Fruit fly (Drosophila melanogaster) whole organism, embryonic: ENCODE measurements around the gene dre4.
A peak's percentile ranks its signal among the peaks of the same experiment; 100 is the strongest.

Source experiments
- Aef1 ChIP-seq: fragments of 200-800 bp; sonication (Bioruptor generic); IDR thresholded peaks from 3 replicates; pipeline ENCODE4 v1.3.6; 2022; ENCODE audit warnings: missing biosample characterization, missing genetic modification characterization
- CG11093 ChIP-seq: fragments of 200-800 bp; sonication (Bioruptor generic); IDR thresholded peaks from 3 replicates; pipeline ENCODE4 v1.3.6; 2022; ENCODE audit warnings: missing biosample characterization, missing genetic modification characterization
- CG12155 ChIP-seq: fragments of 200-800 bp; sonication (Bioruptor generic); optimal IDR thresholded peaks from 3 replicates; lab custom pipeline; 2016; ENCODE audit warnings: missing biosample characterization, missing genetic modification characterization
- CG12299 ChIP-seq: fragments of 200-800 bp; sonication (Bioruptor generic); optimal IDR thresholded peaks from 2 replicates; lab custom pipeline; 2018; ENCODE audit warnings: missing biosample characterization, mild to moderate bottlenecking, missing genetic modification characterization
- CG1233 ChIP-seq: fragments of 200-800 bp; sonication (Bioruptor generic); optimal IDR thresholded peaks from 4 replicates; lab custom pipeline; 2018; ENCODE audit warnings: missing biosample characterization, mild to moderate bottlenecking, missing genetic modification characterization
- CG12659 ChIP-seq: fragments of 200-800 bp; sonication (Bioruptor generic); optimal IDR thresholded peaks from 3 replicates; lab custom pipeline; 2017; ENCODE audit warnings: mild to moderate bottlenecking, missing biosample characterization, missing genetic modification reagents, missing genetic modification characterization
- CG13296 ChIP-seq: fragments of 200-800 bp; sonication (Bioruptor generic); optimal IDR thresholded peaks from 3 replicates; lab custom pipeline; 2018; ENCODE audit warnings: missing biosample characterization, mild to moderate bottlenecking, missing genetic modification characterization
- CG14860 ChIP-seq: fragments of 200-800 bp; sonication (Bioruptor generic); IDR thresholded peaks from 3 replicates; pipeline ENCODE4 v1.3.6; 2022; ENCODE audit warnings: missing biosample characterization, missing genetic modification characterization; ENCODE audit not compliant: partially characterized antibody
- CG3163 ChIP-seq: fragments of 200-800 bp; sonication (Bioruptor generic); optimal IDR thresholded peaks from 3 replicates; lab custom pipeline; 2016; ENCODE audit warnings: missing biosample characterization, missing genetic modification characterization
- CG33557 ChIP-seq: fragments of 200-800 bp; sonication (Bioruptor generic); optimal IDR thresholded peaks from 2 replicates; lab custom pipeline; 2019; ENCODE audit warnings: missing biosample characterization, mild to moderate bottlenecking, missing genetic modification characterization, moderate library complexity
- CG34224 ChIP-seq: fragments of 200-800 bp; sonication (Bioruptor generic); IDR thresholded peaks from 3 replicates; pipeline ENCODE4 v1.3.6; 2022; ENCODE audit warnings: missing biosample characterization, missing genetic modification characterization; ENCODE audit not compliant: partially characterized antibody
- CG34376 ChIP-seq: fragments of 200-800 bp; sonication (Bioruptor generic); optimal IDR thresholded peaks from 2 replicates; lab custom pipeline; 2018; ENCODE audit warnings: missing biosample characterization, mild to moderate bottlenecking, missing genetic modification characterization
- CG3995 ChIP-seq: fragments of 200-800 bp; sonication (Bioruptor generic); optimal IDR thresholded peaks from 3 replicates; lab custom pipeline; 2016; ENCODE audit warnings: missing biosample characterization, missing genetic modification characterization
- CG4360 ChIP-seq: fragments of 200-800 bp; sonication (Bioruptor generic); IDR thresholded peaks from 2 replicates; pipeline ENCODE4 v1.3.6; 2022; ENCODE audit warnings: missing biosample characterization, missing genetic modification characterization
- CG4404 ChIP-seq: fragments of 200-800 bp; sonication (Bioruptor generic); IDR thresholded peaks from 2 replicates; pipeline ENCODE4 v1.3.6; 2022; ENCODE audit warnings: missing biosample characterization, missing genetic modification characterization
- CrebB ChIP-seq: fragments of 200-800 bp; sonication (Bioruptor generic); optimal IDR thresholded peaks from 3 replicates; lab custom pipeline; 2018; ENCODE audit warnings: missing biosample characterization, mild to moderate bottlenecking, missing genetic modification characterization
- D19B ChIP-seq: fragments of 200-800 bp; sonication (Bioruptor generic); optimal IDR thresholded peaks from 2 replicates; lab custom pipeline; 2017; ENCODE audit warnings: missing biosample characterization, mild to moderate bottlenecking, missing genetic modification characterization
- Dad ChIP-seq: fragments of 200-800 bp; sonication (Bioruptor generic); optimal IDR thresholded peaks from 3 replicates; lab custom pipeline; 2016; ENCODE audit warnings: missing biosample characterization, missing genetic modification characterization
- Dfd ChIP-seq, 2 experiments: fragments of >200 bp; optimal IDR thresholded peaks; 2 replicates each; lab custom pipeline; 2017; ENCODE audit warnings: missing biosample characterization in 2 of 2, missing genetic modification characterization in 2 of 2
- Dref ChIP-seq: fragments of 200-800 bp; sonication (Bioruptor generic); IDR thresholded peaks from 2 replicates; pipeline ENCODE4 v1.3.6; 2022; ENCODE audit warnings: missing biosample characterization, missing genetic modification characterization
- Ets65A ChIP-seq: fragments of 200-800 bp; sonication (Bioruptor generic); peaks from one replicate; lab custom pipeline; 2016; ENCODE audit warnings: missing biosample characterization, missing genetic modification characterization
- Hr3 ChIP-seq: fragments of 200-800 bp; sonication (Bioruptor generic); optimal IDR thresholded peaks from 3 replicates; lab custom pipeline; 2016; ENCODE audit warnings: missing biosample characterization, missing genetic modification characterization
- Hr78 ChIP-seq, 2 experiments: fragments of 200-800 bp in 1 of 2; fragments of >200 bp in 1 of 2; sonication (Bioruptor generic) in 1 of 2; optimal IDR thresholded peaks; 2 replicates each; lab custom pipeline; 2017 to 2019; ENCODE audit warnings: missing biosample characterization in 2 of 2, missing genetic modification characterization in 2 of 2, mild to moderate bottlenecking in 1 of 2, moderate library complexity in 1 of 2
- Mad ChIP-seq: fragments of 200-800 bp; sonication (Bioruptor generic); optimal IDR thresholded peaks from 2 replicates; lab custom pipeline; 2016; ENCODE audit warnings: missing biosample characterization, missing genetic modification characterization
- Oaz ChIP-seq: fragments of 200-800 bp; sonication (Bioruptor generic); IDR thresholded peaks from 2 replicates; pipeline ENCODE4 v1.3.6; 2022; ENCODE audit warnings: missing biosample characterization, missing genetic modification characterization
- Ssrp ChIP-seq: fragments of 200-800 bp; sonication (Bioruptor generic); optimal IDR thresholded peaks from 2 replicates; lab custom pipeline; 2018; ENCODE audit warnings: missing biosample characterization, mild to moderate bottlenecking, missing genetic modification characterization, moderate library complexity
- bab2 ChIP-seq: fragments of 200-800 bp; sonication (Bioruptor generic); optimal IDR thresholded peaks from 2 replicates; lab custom pipeline; 2016; ENCODE audit warnings: missing biosample characterization, missing genetic modification characterization
- bsh ChIP-seq, 2 experiments: fragments of 200-800 bp; sonication (Bioruptor generic); optimal IDR thresholded peaks; 2 replicates each; lab custom pipeline; 2017 to 2018; ENCODE audit warnings: mild to moderate bottlenecking in 2 of 2, missing biosample characterization in 2 of 2, missing genetic modification characterization in 2 of 2, moderate library complexity in 1 of 2
- caup ChIP-seq: fragments of 200-800 bp; sonication (Bioruptor generic); optimal IDR thresholded peaks from 3 replicates; lab custom pipeline; 2017; ENCODE audit warnings: missing biosample characterization, mild to moderate bottlenecking, missing genetic modification characterization, moderate library complexity; ENCODE audit not compliant: severe bottlenecking
- cg ChIP-seq: fragments of 200-800 bp; sonication (Bioruptor generic); optimal IDR thresholded peaks from 3 replicates; lab custom pipeline; 2019; ENCODE audit warnings: missing biosample characterization, mild to moderate bottlenecking, missing genetic modification characterization, moderate library complexity
- chinmo ChIP-seq: fragments of 200-800 bp; sonication (Bioruptor generic); IDR thresholded peaks from 4 replicates; pipeline ENCODE4 v1.3.6; 2022; ENCODE audit warnings: missing biosample characterization, missing genetic modification characterization; ENCODE audit not compliant: partially characterized antibody
- dysf ChIP-seq: fragments of 200-800 bp; sonication (Bioruptor generic); IDR thresholded peaks from 3 replicates; pipeline ENCODE4 v1.3.6; 2022; ENCODE audit warnings: missing biosample characterization, missing genetic modification characterization
- ftz-f1 ChIP-seq: fragments of 200-800 bp; sonication (Bioruptor generic); optimal IDR thresholded peaks from 2 replicates; lab custom pipeline; 2016; ENCODE audit warnings: missing biosample characterization, missing genetic modification characterization
- gcm2 ChIP-seq: fragments of 200-800 bp; sonication (Bioruptor generic); optimal IDR thresholded peaks from 2 replicates; lab custom pipeline; 2016; ENCODE audit warnings: missing biosample characterization, missing genetic modification characterization
- gro ChIP-seq: fragments of 200-800 bp; sonication (Bioruptor generic); optimal IDR thresholded peaks from 2 replicates; lab custom pipeline; 2016; ENCODE audit warnings: missing biosample characterization, missing genetic modification characterization
- kni ChIP-seq: fragments of 200-800 bp; sonication (Bioruptor generic); optimal IDR thresholded peaks from 3 replicates; lab custom pipeline; 2017; ENCODE audit warnings: mild to moderate bottlenecking, missing biosample characterization, missing genetic modification reagents, missing genetic modification characterization
- nom ChIP-seq: fragments of 200-800 bp; sonication (Bioruptor generic); optimal IDR thresholded peaks from 2 replicates; lab custom pipeline; 2017; ENCODE audit warnings: missing biosample characterization, missing genetic modification characterization, mild to moderate bottlenecking, moderate library complexity, missing genetic modification reagents
- odd ChIP-seq: fragments of 200-800 bp; sonication (Bioruptor generic); optimal IDR thresholded peaks from 2 replicates; lab custom pipeline; 2017; ENCODE audit warnings: missing biosample characterization, mild to moderate bottlenecking, missing genetic modification characterization
- scrt ChIP-seq: fragments of 200-800 bp; sonication (Bioruptor generic); optimal IDR thresholded peaks from 2 replicates; lab custom pipeline; 2018; ENCODE audit warnings: missing biosample characterization, mild to moderate bottlenecking, missing genetic modification characterization, moderate library complexity
- sd ChIP-seq: fragments of 200-800 bp; sonication (Bioruptor generic); optimal IDR thresholded peaks from 3 replicates; lab custom pipeline; 2018; ENCODE audit warnings: missing biosample characterization, mild to moderate bottlenecking, missing genetic modification characterization, moderate library complexity
- slbo ChIP-seq: fragments of 200-800 bp; sonication (Bioruptor generic); IDR thresholded peaks from 2 replicates; pipeline ENCODE4 v1.3.6; 2022; ENCODE audit warnings: missing biosample characterization, missing genetic modification characterization
- slp2 ChIP-seq: fragments of 200-800 bp; sonication (Bioruptor generic); optimal IDR thresholded peaks from 2 replicates; lab custom pipeline; 2016; ENCODE audit warnings: missing biosample characterization, missing genetic modification characterization
- toy ChIP-seq: fragments of 200-800 bp; sonication (Bioruptor generic); IDR thresholded peaks from 2 replicates; pipeline ENCODE4 v1.3.6; 2022; ENCODE audit warnings: missing biosample characterization, missing genetic modification characterization
- tx ChIP-seq: fragments of 200-800 bp; sonication (Bioruptor generic); optimal IDR thresholded peaks from 2 replicates; lab custom pipeline; 2016; ENCODE audit warnings: missing biosample characterization, missing genetic modification characterization
- unc-4 ChIP-seq: fragments of 200-800 bp; sonication (Bioruptor generic); IDR thresholded peaks from 2 replicates; pipeline ENCODE4 v1.3.6; 2022; ENCODE audit warnings: missing biosample characterization, missing genetic modification characterization; ENCODE audit not compliant: partially characterized antibody
- zen ChIP-seq: fragments of 200-800 bp; sonication (Bioruptor generic); optimal IDR thresholded peaks from 3 replicates; lab custom pipeline; 2018; ENCODE audit warnings: missing biosample characterization, mild to moderate bottlenecking, missing genetic modification characterization, moderate library complexity
- zfh2 ChIP-seq: fragments of 200-800 bp; sonication (Bioruptor generic); optimal IDR thresholded peaks from 2 replicates; lab custom pipeline; 2016; ENCODE audit warnings: missing biosample characterization, missing genetic modification characterization

dre4 gene

dm6 chr3L:1861794-1862447 lies 14.2 kb downstream of the dre4 start, which contains the start of gene Rap1 (continued):
- TF ChIP-seq kni (GFP tag; lab: Kevin White, UChicago) (peak; percentile 49), Dref (GFP tag; lab: Robert Waterston, UW) (peak; percentile 56), D19B (GFP tag; lab: Kevin White, UChicago) (peak; percentile 36), CG14860 (peak; percentile 87), Oaz (peak; percentile 44; the same call in 1 of the 2 replicates), zfh2 (GFP tag; lab: Kevin White, UChicago) (peak; percentile 35), unc-4 (GFP tag; lab: Robert Waterston, UW) (peak; percentile 91), CG11093 (GFP tag; lab: Robert Waterston, UW) (peak; percentile 67; the same call in 2 of the 3 replicates)
- TF ChIP-seq, all 482 proteins: peak for 335

dm6 chr3L:1861400-1861793 lies 14.7 kb downstream of the dre4 start:
- peak; percentile 84 for TF ChIP-seq CG4360 (GFP tag; lab: Robert Waterston, UW)
- TF ChIP-seq odd (GFP tag; lab: Kevin White, UChicago): no peak
- no peak for TF ChIP-seq tx (GFP tag; lab: Kevin White, UChicago)
- TF ChIP-seq unc-4 (GFP tag; lab: Robert Waterston, UW): no peak
- TF ChIP-seq CG13296: no peak
- TF ChIP-seq Ets65A (GFP tag; lab: Kevin White, UChicago): peak; percentile 42
- no peak for TF ChIP-seq Mad
- 0 out of 4 replicates have a peak, but pooled peaks have one; percentile 19 for TF ChIP-seq chinmo (GFP tag; lab: Robert Waterston, UW)
- no peak for TF ChIP-seq slbo (GFP tag; lab: Robert Waterston, UW)
- TF ChIP-seq Hr3 (GFP tag; lab: Kevin White, UChicago): no peak
- peak; percentile 72 for TF ChIP-seq scrt (GFP tag; lab: Kevin White, UChicago)
- TF ChIP-seq CG34376: no peak
- TF ChIP-seq CG3995 (GFP tag; lab: Kevin White, UChicago): no peak
- TF ChIP-seq ftz-f1 (GFP tag; lab: Kevin White, UChicago): no peak
- no peak for TF ChIP-seq CG33557 (GFP tag; lab: Kevin White, UChicago)
- TF ChIP-seq gro (GFP tag; lab: Kevin White, UChicago): no peak
- TF ChIP-seq zen (tag; lab: Kevin White, UChicago): no peak
- TF ChIP-seq toy (GFP tag; lab: Robert Waterston, UW): no peak
- TF ChIP-seq CG11093 (GFP tag; lab: Robert Waterston, UW): no peak
- TF ChIP-seq nom (GFP tag; lab: Kevin White, UChicago): peak; percentile 61
- no peak for TF ChIP-seq CG12155 (GFP tag; lab: Kevin White, UChicago)
- TF ChIP-seq Aef1: no peak
- no peak for TF ChIP-seq gcm2 (GFP tag; lab: Kevin White, UChicago)
- no peak for TF ChIP-seq CrebB (tag; lab: Kevin White, UChicago)
- TF ChIP-seq Hr78 (GFP tag; optimal IDR thresholded peaks at IDR 0.05; lab: Kevin White, UChicago): peak in 1 of 2 experiments; percentile 78
- TF ChIP-seq caup (GFP tag; lab: Kevin White, UChicago): no peak
- TF ChIP-seq CG1233 (GFP tag; lab: Kevin White, UChicago): no peak
- no peak for TF ChIP-seq dysf
- no peak for TF ChIP-seq CG12299 (tag; lab: Kevin White, UChicago)
- TF ChIP-seq bsh (GFP tag; optimal IDR thresholded peaks at IDR 0.05; lab: Kevin White, UChicago): peak in 1 of 2 experiments; percentile 11
- TF ChIP-seq sd (tag; lab: Kevin White, UChicago): peak; percentile 26
- TF ChIP-seq Ssrp (tag; lab: Kevin White, UChicago): no peak
- TF ChIP-seq CG34224 (GFP tag; lab: Robert Waterston, UW): no peak
- no peak for TF ChIP-seq CG4404 (GFP tag; lab: Robert Waterston, UW)
- TF ChIP-seq CG12659 (GFP tag; lab: Kevin White, UChicago): no peak
- TF ChIP-seq D19B (GFP tag; lab: Kevin White, UChicago): no peak
- no peak for TF ChIP-seq Dad (GFP tag; lab: Kevin White, UChicago)
- TF ChIP-seq bab2: no peak
- TF ChIP-seq slp2 (GFP tag; lab: Kevin White, UChicago): no peak
- peak in 1 of 2 experiments; percentile 17 for TF ChIP-seq Dfd (GFP tag; optimal IDR thresholded peaks at IDR 0.05; lab: Kevin White, UChicago)
- peak; percentile 96 for TF ChIP-seq cg (GFP tag; lab: Kevin White, UChicago)
- no peak for TF ChIP-seq CG3163 (GFP tag; lab: Kevin White, UChicago)
